1 worm cellular context compared by ENCODE assay signal in the genomic region with DNA sequence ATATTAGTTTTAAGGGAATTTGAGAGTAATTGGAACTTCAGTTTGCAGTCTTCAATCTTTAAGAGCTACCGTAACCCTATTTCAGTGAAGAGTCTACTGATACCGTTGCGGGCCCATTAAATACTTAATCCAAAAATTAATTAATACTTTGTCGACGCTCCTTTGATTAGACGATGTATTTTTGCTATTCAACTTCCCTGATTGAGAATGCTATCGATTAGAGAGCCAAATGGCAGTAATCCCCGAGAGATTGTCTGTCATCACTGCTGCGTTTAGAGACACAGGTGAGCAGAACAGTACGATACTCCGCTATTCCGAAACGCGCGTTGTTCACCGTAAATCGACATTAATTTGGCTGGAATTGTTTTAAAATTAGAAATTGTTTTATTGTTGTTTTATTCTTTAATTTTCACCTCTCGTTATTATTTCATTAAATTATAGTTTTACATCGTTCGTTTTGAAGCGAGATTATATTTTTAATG.
TF ChIP-seq lines count a peak whose summit lies in the region.

rfl-1 (plus strand) TSS at position 51 of the 482 bp plus-strand sequence.

TF ChIP-seq in whole organism, L1 larva, 84 proteins besides CTCF, POLR2A, EP300 and RAD21 (continued from another document):
- TF ChIP-seq efl-1 (optimal IDR thresholded peaks at IDR 0.05; lab: Kevin White, UChicago) (peak; percentile 77 to 79), efl-1 (GFP tag; optimal IDR thresholded peaks at IDR 0.05 in 1 of 2; lab: Kevin White, UChicago) (peak; percentile 74 to 96), nhr-19 (GFP tag; conservative IDR thresholded peaks at IDR 0.05; lab: Robert Waterston, UW) (peak; percentile 47), skn-1 (tag; optimal IDR thresholded peaks at IDR 0.05; lab: Kevin White, UChicago) (peak; percentile 33), ama-1 (optimal IDR thresholded peaks at IDR 0.05; lab: Kevin White, UChicago) (no peak), nhr-20 (tag; optimal IDR thresholded peaks at IDR 0.05; lab: Kevin White, UChicago) (peak; percentile 55), dsc-1 (tag; optimal IDR thresholded peaks at IDR 0.05; lab: Kevin White, UChicago) (peak; percentile 52), blmp-1 (tag; optimal IDR thresholded peaks at IDR 0.05; lab: Kevin White, UChicago) (peak; percentile 48), swsn-7 (tag; optimal IDR thresholded peaks at IDR 0.05; lab: Kevin White, UChicago) (peak; percentile 59), unc-62 (GFP tag; optimal IDR thresholded peaks at IDR 0.05; lab: Kevin White, UChicago) (no peak), lin-39 (tag; optimal IDR thresholded peaks at IDR 0.05; lab: Kevin White, UChicago) (no peak), snu-23 (GFP tag; optimal IDR thresholded peaks at IDR 0.05; lab: Kevin White, UChicago) (peak; percentile 70), nhr-71 (tag; optimal IDR thresholded peaks at IDR 0.05; lab: Kevin White, UChicago) (peak; percentile 69), tbx-2 (tag; optimal IDR thresholded peaks at IDR 0.05; lab: Kevin White, UChicago) (peak; percentile 57), isw-1 (GFP tag; IDR thresholded peaks at IDR 0.05; lab: Robert Waterston, UW) (peak; percentile 63), ets-5 (GFP tag; IDR thresholded peaks at IDR 0.05; lab: Robert Waterston, UW) (no peak), ztf-4 (tag; optimal IDR thresholded peaks at IDR 0.05; lab: Kevin White, UChicago) (no peak), unc-86 (tag; optimal IDR thresholded peaks at IDR 0.05; lab: Kevin White, UChicago) (peak; percentile 35), unc-98 (GFP tag; IDR thresholded peaks at IDR 0.05; lab: Robert Waterston, UW) (no peak), ceh-8 (GFP tag; optimal IDR thresholded peaks at IDR 0.05; lab: Kevin White, UChicago) (no peak), mdl-1 (tag; optimal IDR thresholded peaks at IDR 0.05; lab: Kevin White, UChicago) (no peak), nhr-90 (tag; optimal IDR thresholded peaks at IDR 0.05; lab: Kevin White, UChicago; ENCODE audit: poor library complexity) (peak; percentile 46), nhr-85 (tag; lab: Kevin White, UChicago) (peak; percentile 41), grh-1 (GFP tag; IDR thresholded peaks at IDR 0.05; lab: Robert Waterston, UW) (no peak), F16B12.6 (tag; optimal IDR thresholded peaks at IDR 0.05; lab: Kevin White, UChicago) (peak; percentile 57), lir-3 (tag; optimal IDR thresholded peaks at IDR 0.05; lab: Kevin White, UChicago; ENCODE audit: poor library complexity) (peak; percentile 20), C04F5.9 (tag; optimal IDR thresholded peaks at IDR 0.05; lab: Kevin White, UChicago) (peak; percentile 31), sox-4 (tag; optimal IDR thresholded peaks at IDR 0.05; lab: Kevin White, UChicago) (no peak), irx-1 (tag; optimal IDR thresholded peaks at IDR 0.05; lab: Kevin White, UChicago) (no peak)
